Fruit fly (Drosophila melanogaster) whole organism, embryonic: ENCODE measurements around the gene Grip128.

Experiments used
- Abd-B ChIP-seq: fragments of 200-800 bp; sonication (Bioruptor generic); optimal IDR thresholded peaks from 2 replicates; lab custom pipeline; 2018; ENCODE audit warnings: missing biosample characterization, mild to moderate bottlenecking, missing genetic modification characterization, moderate library complexity
- Adf1 ChIP-seq: fragments of 200-800 bp; sonication (Bioruptor generic); IDR thresholded peaks from 2 replicates; pipeline ENCODE4 v1.3.6; 2022; ENCODE audit warnings: missing biosample characterization, missing genetic modification characterization
- BEAF-32 ChIP-seq: fragments of 200-800 bp; sonication (Bioruptor generic); optimal IDR thresholded peaks from 3 replicates; lab custom pipeline; 2017; ENCODE audit warnings: missing biosample characterization, missing genetic modification characterization, mild to moderate bottlenecking, moderate library complexity, missing genetic modification reagents
- Bgb ChIP-seq: fragments of 200-800 bp; sonication (Bioruptor generic); IDR thresholded peaks from 2 replicates; pipeline ENCODE4 v1.3.6; 2022; ENCODE audit warnings: missing biosample characterization, missing genetic modification characterization; ENCODE audit not compliant: partially characterized antibody
- CG10321 ChIP-seq: fragments of 200-800 bp; sonication (Bioruptor generic); IDR thresholded peaks from 2 replicates; pipeline ENCODE4 v1.3.6; 2022; ENCODE audit warnings: missing biosample characterization, missing genetic modification characterization
- CG12155 ChIP-seq: fragments of 200-800 bp; sonication (Bioruptor generic); optimal IDR thresholded peaks from 3 replicates; lab custom pipeline; 2016; ENCODE audit warnings: missing biosample characterization, missing genetic modification characterization
- CG12659 ChIP-seq: fragments of 200-800 bp; sonication (Bioruptor generic); optimal IDR thresholded peaks from 3 replicates; lab custom pipeline; 2017; ENCODE audit warnings: mild to moderate bottlenecking, missing biosample characterization, missing genetic modification reagents, missing genetic modification characterization
- CG14050 ChIP-seq: fragments of 200-800 bp; sonication (Bioruptor generic); IDR thresholded peaks from 3 replicates; pipeline ENCODE4 v1.3.6; 2022; ENCODE audit warnings: missing biosample characterization, missing genetic modification characterization
- CG16779 ChIP-seq: fragments of 200-800 bp; sonication (Bioruptor generic); IDR thresholded peaks from 2 replicates; pipeline ENCODE4 v1.3.6; 2022; ENCODE audit warnings: missing biosample characterization, missing genetic modification characterization
- CG16813 ChIP-seq: fragments of 200-800 bp; sonication (Bioruptor generic); IDR thresholded peaks from 3 replicates; pipeline ENCODE4 v1.3.6; 2022; ENCODE audit warnings: missing biosample characterization, missing genetic modification characterization; ENCODE audit not compliant: partially characterized antibody
- CG17802 ChIP-seq: fragments of 200-800 bp; sonication (Bioruptor generic); optimal IDR thresholded peaks from 2 replicates; lab custom pipeline; 2018; ENCODE audit warnings: missing biosample characterization, mild to moderate bottlenecking, missing genetic modification characterization, moderate library complexity
- CG17912 ChIP-seq: fragments of 200-800 bp; sonication (Bioruptor generic); optimal IDR thresholded peaks from 2 replicates; lab custom pipeline; 2018; ENCODE audit warnings: missing biosample characterization, mild to moderate bottlenecking, missing genetic modification characterization
- CG18011 ChIP-seq: fragments of 200-800 bp; sonication (Bioruptor generic); optimal IDR thresholded peaks from 2 replicates; lab custom pipeline; 2017; ENCODE audit warnings: missing biosample characterization, missing genetic modification characterization, mild to moderate bottlenecking, moderate library complexity, missing genotype
- CG31441 ChIP-seq: fragments of 200-800 bp; sonication (Bioruptor generic); IDR thresholded peaks from 2 replicates; pipeline ENCODE4 v1.3.6; 2022; ENCODE audit warnings: missing biosample characterization, missing genetic modification characterization
- CG32772 ChIP-seq: fragments of 200-800 bp; sonication (Bioruptor generic); IDR thresholded peaks from 2 replicates; pipeline ENCODE4 v1.3.6; 2022; ENCODE audit warnings: missing biosample characterization, missing genetic modification characterization
- CG33213 ChIP-seq: fragments of 200-800 bp; sonication (Bioruptor generic); optimal IDR thresholded peaks from 3 replicates; lab custom pipeline; 2016; ENCODE audit warnings: missing biosample characterization, missing genetic modification characterization
- CG3407 ChIP-seq: fragments of 200-800 bp; sonication (Bioruptor generic); optimal IDR thresholded peaks from 2 replicates; lab custom pipeline; 2018; ENCODE audit warnings: missing biosample characterization, mild to moderate bottlenecking, missing genetic modification characterization
- CG34224 ChIP-seq: fragments of 200-800 bp; sonication (Bioruptor generic); IDR thresholded peaks from 3 replicates; pipeline ENCODE4 v1.3.6; 2022; ENCODE audit warnings: missing biosample characterization, missing genetic modification characterization; ENCODE audit not compliant: partially characterized antibody
- CG3847 ChIP-seq: fragments of 200-800 bp; sonication (Bioruptor generic); IDR thresholded peaks from 2 replicates; pipeline ENCODE4 v1.3.6; 2022; ENCODE audit warnings: missing biosample characterization, missing genetic modification characterization
- CG42726 ChIP-seq: fragments of 200-800 bp; sonication (Bioruptor generic); IDR thresholded peaks from 2 replicates; pipeline ENCODE4 v1.3.6; 2022; ENCODE audit warnings: missing biosample characterization, missing genetic modification characterization; ENCODE audit not compliant: partially characterized antibody
- CG5245 ChIP-seq: fragments of 200-800 bp; sonication (Bioruptor generic); optimal IDR thresholded peaks from 3 replicates; lab custom pipeline; 2016; ENCODE audit warnings: missing biosample characterization, missing genetic modification characterization
- CG8281 ChIP-seq: fragments of 200-800 bp; sonication (Bioruptor generic); optimal IDR thresholded peaks from 2 replicates; lab custom pipeline; 2018; ENCODE audit warnings: missing biosample characterization, mild to moderate bottlenecking, missing genetic modification characterization, moderate library complexity
- CG9215 ChIP-seq: fragments of 200-800 bp; sonication (Bioruptor generic); IDR thresholded peaks from 2 replicates; pipeline ENCODE4 v1.3.6; 2022; ENCODE audit warnings: missing biosample characterization, missing genetic modification characterization
- CG9797 ChIP-seq: fragments of 200-800 bp; sonication (Bioruptor generic); optimal IDR thresholded peaks from 3 replicates; lab custom pipeline; 2018; ENCODE audit warnings: missing biosample characterization, mild to moderate bottlenecking, missing genetic modification characterization
- CG9876 ChIP-seq: fragments of 200-800 bp; sonication (Bioruptor generic); optimal IDR thresholded peaks from 2 replicates; lab custom pipeline; 2016; ENCODE audit warnings: missing biosample characterization, missing genetic modification characterization
- CTCF ChIP-seq: fragments of 200-800 bp; sonication (Bioruptor generic); optimal IDR thresholded peaks from 2 replicates; lab custom pipeline; 2017; ENCODE audit warnings: missing biosample characterization, mild to moderate bottlenecking, missing genetic modification characterization, moderate library complexity
- Chrac-16 ChIP-seq: fragments of 200-800 bp; sonication (Bioruptor generic); optimal IDR thresholded peaks from 3 replicates; lab custom pipeline; 2016; ENCODE audit warnings: missing biosample characterization, missing genetic modification characterization
- Doc2 ChIP-seq: fragments of 200-800 bp; sonication (Bioruptor generic); IDR thresholded peaks from 2 replicates; pipeline ENCODE4 v1.3.6; 2022; ENCODE audit warnings: missing biosample characterization, missing genetic modification characterization
- Gug ChIP-seq: fragments of 200-800 bp; sonication (Bioruptor generic); IDR thresholded peaks from 4 replicates; pipeline ENCODE4 v1.3.6; 2022; ENCODE audit warnings: missing biosample characterization, missing genetic modification characterization
- HLHmδ ChIP-seq: fragments of 200-800 bp; sonication (Bioruptor generic); optimal IDR thresholded peaks from 2 replicates; lab custom pipeline; 2018; ENCODE audit warnings: missing biosample characterization, mild to moderate bottlenecking, missing genetic modification characterization, moderate library complexity
- Hr78 ChIP-seq, 2 experiments: fragments of 200-800 bp in 1 of 2; fragments of >200 bp in 1 of 2; sonication (Bioruptor generic) in 1 of 2; optimal IDR thresholded peaks; 2 replicates each; lab custom pipeline; 2017 to 2019; ENCODE audit warnings: missing biosample characterization in 2 of 2, missing genetic modification characterization in 2 of 2, mild to moderate bottlenecking in 1 of 2, moderate library complexity in 1 of 2
- Lhr ChIP-seq: fragments of 200-800 bp; sonication (Bioruptor generic); optimal IDR thresholded peaks from 3 replicates; lab custom pipeline; 2017; ENCODE audit warnings: mild to moderate bottlenecking, missing biosample characterization, missing genetic modification reagents, missing genetic modification characterization
- Max ChIP-seq: fragments of 200-800 bp; sonication (Bioruptor generic); optimal IDR thresholded peaks from 2 replicates; lab custom pipeline; 2016; ENCODE audit warnings: missing biosample characterization, mild to moderate bottlenecking, missing genetic modification characterization
- Neu2 ChIP-seq: fragments of 200-800 bp; sonication (Bioruptor generic); optimal IDR thresholded peaks from 3 replicates; lab custom pipeline; 2016; ENCODE audit warnings: missing biosample characterization, missing genetic modification characterization, borderline replicate concordance
- Oli ChIP-seq: fragments of 200-800 bp; sonication (Bioruptor generic); optimal IDR thresholded peaks from 2 replicates; lab custom pipeline; 2018; ENCODE audit warnings: missing biosample characterization, mild to moderate bottlenecking, missing genetic modification characterization, moderate library complexity
- Sry-β ChIP-seq: fragments of 200-800 bp; sonication (Bioruptor generic); optimal IDR thresholded peaks from 2 replicates; lab custom pipeline; 2018; ENCODE audit warnings: missing biosample characterization, mild to moderate bottlenecking, missing genetic modification characterization, moderate library complexity
- YL-1 ChIP-seq: fragments of 200-800 bp; sonication (Bioruptor generic); optimal IDR thresholded peaks from 3 replicates; lab custom pipeline; 2017; ENCODE audit warnings: missing biosample characterization, mild to moderate bottlenecking, missing genetic modification characterization
- crp ChIP-seq, 2 experiments: fragments of 200-800 bp; sonication (Bioruptor generic); optimal IDR thresholded peaks; 2 replicates in 1 of 2; 3 replicates in 1 of 2; lab custom pipeline; 2017; ENCODE audit warnings: missing biosample characterization in 2 of 2, missing genetic modification characterization in 2 of 2, mild to moderate bottlenecking in 1 of 2, moderate library complexity in 1 of 2
- grau ChIP-seq: fragments of 200-800 bp; optimal IDR thresholded peaks from 3 replicates; lab custom pipeline; 2019; ENCODE audit warnings: missing biosample characterization, mild to moderate bottlenecking, missing genetic modification characterization, moderate library complexity
- gro ChIP-seq: fragments of 200-800 bp; sonication (Bioruptor generic); optimal IDR thresholded peaks from 2 replicates; lab custom pipeline; 2016; ENCODE audit warnings: missing biosample characterization, missing genetic modification characterization
- h ChIP-seq: fragments of >200 bp; optimal IDR thresholded peaks from 2 replicates; lab custom pipeline; 2017
- knrl ChIP-seq: fragments of 200-800 bp; sonication (Bioruptor generic); IDR thresholded peaks from 3 replicates; pipeline ENCODE4 v1.3.6; 2022; ENCODE audit warnings: missing biosample characterization, missing genetic modification characterization; ENCODE audit not compliant: partially characterized antibody
- salm ChIP-seq: fragments of 200-800 bp; sonication (Bioruptor generic); optimal IDR thresholded peaks from 2 replicates; lab custom pipeline; 2018; ENCODE audit warnings: missing biosample characterization, mild to moderate bottlenecking, missing genetic modification characterization
- sr ChIP-seq: fragments of 200-800 bp; sonication (Bioruptor generic); IDR thresholded peaks from 3 replicates; pipeline ENCODE4 v1.3.6; 2022; ENCODE audit warnings: missing biosample characterization, missing genetic modification characterization
- stwl ChIP-seq: fragments of 200-800 bp; sonication (Bioruptor generic); optimal IDR thresholded peaks from 3 replicates; lab custom pipeline; 2018; ENCODE audit warnings: missing biosample characterization, mild to moderate bottlenecking, missing genetic modification characterization, moderate library complexity
- tgo ChIP-seq: fragments of 200-800 bp; sonication (Bioruptor generic); IDR thresholded peaks from 3 replicates; pipeline ENCODE4 v1.3.6; 2022; ENCODE audit warnings: missing biosample characterization, missing genetic modification characterization
- tll ChIP-seq, 2 experiments: fragments of 200-800 bp in 1 of 2; fragments of >200 bp in 1 of 2; sonication (Bioruptor generic) in 1 of 2; optimal IDR thresholded peaks; 2 replicates each; lab custom pipeline; 2017 to 2019; ENCODE audit warnings: missing biosample characterization in 2 of 2, missing genetic modification characterization in 2 of 2, mild to moderate bottlenecking in 1 of 2, moderate library complexity in 1 of 2
- unpg ChIP-seq: fragments of 200-800 bp; sonication (Bioruptor generic); optimal IDR thresholded peaks from 3 replicates; lab custom pipeline; 2018; ENCODE audit warnings: missing biosample characterization, mild to moderate bottlenecking, missing genetic modification characterization, moderate library complexity
- vnd ChIP-seq: fragments of 200-800 bp; sonication (Bioruptor generic); IDR thresholded peaks from 3 replicates; pipeline ENCODE4 v1.3.6; 2022; ENCODE audit warnings: missing biosample characterization, missing genetic modification characterization; ENCODE audit not compliant: partially characterized antibody
- vvl ChIP-seq: fragments of 200-800 bp; sonication (Bioruptor generic); IDR thresholded peaks from 2 replicates; pipeline ENCODE4 v1.3.6; 2022; ENCODE audit warnings: missing biosample characterization, missing genetic modification characterization

The Grip128 gene

dm6 chrX:15475367-15475789, 3.5 kb upstream of the Grip128 start, which contains the start of gene mh (continued):
- TF ChIP-seq tgo (GFP tag; lab: Robert Waterston, UW) (peak; percentile 26; the same call in 1 of the 3 replicates), CG8281 (tag; lab: Kevin White, UChicago) (no peak), CG3847 (peak; percentile 48), vvl (GFP tag; lab: Robert Waterston, UW) (peak; percentile 15; the same call in 1 of the 2 replicates), grau (tag; lab: Kevin White, UChicago) (peak; percentile 55), BEAF-32 (GFP tag; lab: Kevin White, UChicago) (peak; percentile 73), CG34224 (GFP tag; lab: Robert Waterston, UW) (peak; percentile 44; the same call in 2 of the 3 replicates), CG32772 (GFP tag; lab: Robert Waterston, UW) (no peak), stwl (peak; percentile 38), CG3407 (GFP tag; lab: Kevin White, UChicago) (no peak), h (lab: Kevin White, UChicago) (no peak), Oli (tag; lab: Kevin White, UChicago) (peak; percentile 9), Sry-β (GFP tag; lab: Kevin White, UChicago) (no peak), sr (GFP tag; lab: Robert Waterston, UW) (no peak), Adf1 (GFP tag; lab: Robert Waterston, UW) (no peak), Abd-B (GFP tag; lab: Kevin White, UChicago) (peak; percentile 64), Lhr (peak; percentile 14), CG12155 (peak; percentile 15), CG10321 (no peak), CG16813 (GFP tag; lab: Robert Waterston, UW) (peak; percentile 66), tll (GFP tag; optimal IDR thresholded peaks at IDR 0.05; lab: Kevin White, UChicago) (no peak), Bgb (GFP tag; lab: Robert Waterston, UW) (peak; percentile 60), crp (GFP tag; optimal IDR thresholded peaks at IDR 0.05; lab: Kevin White, UChicago) (peak in 1 of 2 experiments; percentile 42), HLHmδ (GFP tag; lab: Kevin White, UChicago) (no peak), knrl (GFP tag; lab: Robert Waterston, UW) (peak; percentile 59), CG17802 (tag; lab: Kevin White, UChicago) (no peak), CG5245 (peak; percentile 16), CG9797 (GFP tag; lab: Kevin White, UChicago) (peak; percentile 63), gro (GFP tag; lab: Kevin White, UChicago) (no peak), Doc2 (GFP tag; lab: Robert Waterston, UW) (no peak), Neu2 (no peak), vnd (GFP tag; lab: Robert Waterston, UW) (peak; percentile 68; the same call in 2 of the 3 replicates), CG9876 (GFP tag; lab: Kevin White, UChicago) (no peak), salm (tag; lab: Kevin White, UChicago) (no peak), CG18011 (GFP tag; lab: Kevin White, UChicago) (peak; percentile 8), CG16779 (GFP tag; lab: Robert Waterston, UW) (no peak), CG31441 (GFP tag; lab: Robert Waterston, UW) (no peak), CG9215 (GFP tag; lab: Robert Waterston, UW) (peak; percentile 33; the same call in 1 of the 2 replicates), CG12659 (GFP tag; lab: Kevin White, UChicago) (peak; percentile 50), YL-1 (GFP tag; lab: Kevin White, UChicago) (peak; percentile 4), CTCF (no peak), Max (GFP tag; lab: Kevin White, UChicago) (peak; percentile 34), Hr78 (GFP tag; optimal IDR thresholded peaks at IDR 0.05; lab: Kevin White, UChicago) (no peak), Chrac-16 (GFP tag; lab: Kevin White, UChicago) (peak; percentile 34), CG42726 (GFP tag; lab: Robert Waterston, UW) (0 out of 2 replicates have a peak, but pooled peaks have one; percentile 28), unpg (GFP tag; lab: Kevin White, UChicago) (peak; percentile 28), CG17912 (no peak), CG33213 (GFP tag; lab: Kevin White, UChicago) (no peak), Gug (GFP tag; lab: Robert Waterston, UW) (no peak; the same call in 3 of the 4 replicates), CG14050 (GFP tag; lab: Robert Waterston, UW) (no peak)
